Worm (Caenorhabditis elegans) whole organism, midembryonic: Measurements from ENCODE around the gene str-28.

Source experiments
- T22C8.4 ChIP-seq: fragments of 200-800 bp; sonication (Bioruptor generic); IDR thresholded peaks from 2 replicates; pipeline ENCODE4 v1.3.6; 2022; ENCODE audit warnings: missing genetic modification characterization, missing compliant biosample characterization
- cog-1 ChIP-seq: sonication (generic microtip); optimal IDR thresholded peaks from 2 replicates; lab custom pipeline; 2016; ENCODE audit warnings: missing genetic modification characterization, missing compliant biosample characterization
- flt-1 ChIP-seq: fragments of 200-800 bp; sonication (Bioruptor generic); IDR thresholded peaks from 2 replicates; pipeline ENCODE4 v1.3.6; 2022; ENCODE audit warnings: missing genetic modification characterization, missing compliant biosample characterization
- klf-2 ChIP-seq: fragments of 200-800 bp; sonication (Bioruptor generic); conservative IDR thresholded peaks from 2 replicates; pipeline ENCODE4 v1.3.6; 2022; ENCODE audit warnings: missing genetic modification reagents, missing genetic modification characterization, missing compliant biosample characterization
- med-1 ChIP-seq: sonication (generic microtip); optimal IDR thresholded peaks from 2 replicates; lab custom pipeline; 2017; ENCODE audit warnings: missing genetic modification characterization, mild to moderate bottlenecking, missing compliant biosample characterization, antibody characterized with exemption, missing genetic modification reagents; ENCODE audit not compliant: insufficient read depth
- ref-1 ChIP-seq: fragments of 200-800 bp; sonication (Bioruptor generic); conservative IDR thresholded peaks from 2 replicates; pipeline ENCODE4 v1.3.6; 2022; ENCODE audit warnings: missing genetic modification reagents, missing genetic modification characterization, missing compliant biosample characterization
- tab-1 ChIP-seq: fragments of 200-800 bp; sonication (Bioruptor generic); IDR thresholded peaks from 2 replicates; pipeline ENCODE4 v1.3.6; 2022; ENCODE audit warnings: missing genetic modification characterization, missing compliant biosample characterization
- ztf-23 ChIP-seq: fragments of 200-800 bp; sonication (Bioruptor generic); IDR thresholded peaks from 2 replicates; pipeline ENCODE4 v1.3.6; 2022; ENCODE audit warnings: missing genetic modification reagents, missing genetic modification characterization, missing compliant biosample characterization
- ztf-29 ChIP-seq: fragments of 200-800 bp; sonication (Bioruptor generic); IDR thresholded peaks from 2 replicates; pipeline ENCODE4 v1.3.6; 2022; ENCODE audit warnings: missing genetic modification reagents, missing genetic modification characterization, missing compliant biosample characterization

The str-28 gene

ce11 chrV:7431016-7431415 is 41.7 kb downstream of the str-28 start, which contains the start of gene srw-71:
TSS of gene srw-71 (minus strand) at chrV:7431116.
- no peak for TF ChIP-seq ztf-29 (GFP tag; lab: Robert Waterston, UW)
- no peak for TF ChIP-seq T22C8.4
- no peak for TF ChIP-seq ztf-23 (GFP tag; lab: Robert Waterston, UW)
- no peak for TF ChIP-seq klf-2 (GFP tag; lab: Robert Waterston, UW)
- TF ChIP-seq tab-1 = no peak
- TF ChIP-seq med-1 (GFP tag; lab: Kevin White, UChicago) = no peak

ce11 chrV:7428880-7429279 is 43.8 kb downstream of the str-28 start, which contains the start of gene srw-69:
TSS of gene srw-69 (minus strand) at chrV:7428980.
- no peak for TF ChIP-seq tab-1

ce11 chrV:7426594-7426993 is 46.1 kb downstream of the str-28 start, which contains the start of gene srw-68:
TSS of gene srw-68 (minus strand) at chrV:7426694.
- TF ChIP-seq klf-2 (GFP tag; lab: Robert Waterston, UW) = no peak
- TF ChIP-seq cog-1 = no peak
- no peak for TF ChIP-seq T22C8.4
- TF ChIP-seq med-1 (GFP tag; lab: Kevin White, UChicago) = no peak
- TF ChIP-seq ztf-29 (GFP tag; lab: Robert Waterston, UW) = no peak
- no peak for TF ChIP-seq ztf-23 (GFP tag; lab: Robert Waterston, UW)
- no peak for TF ChIP-seq tab-1
- TF ChIP-seq ref-1 = no peak
- no peak for TF ChIP-seq flt-1 (GFP tag; lab: Robert Waterston, UW)

ce11 chrV:7424336-7424735 is 48.4 kb downstream of the str-28 start, which contains the start of gene F18E3.10:
TSS of gene F18E3.10 (minus strand) at chrV:7424436.
- TF ChIP-seq T22C8.4 (no peak), ref-1 (no peak), med-1 (GFP tag; lab: Kevin White, UChicago) (no peak), flt-1 (GFP tag; lab: Robert Waterston, UW) (no peak), ztf-23 (GFP tag; lab: Robert Waterston, UW) (no peak), cog-1 (no peak), tab-1 (no peak), klf-2 (GFP tag; lab: Robert Waterston, UW) (no peak)
